Worm (Caenorhabditis elegans) whole organism, L1 larva: ENCODE measurements around the gene hmg-4.

Source experiments
- C16A3.4 ChIP-seq: fragments of 150-350 bp; optimal IDR thresholded peaks from 2 replicates; lab custom pipeline; 2014; ENCODE audit warnings: missing biosample characterization, missing genetic modification characterization
- C34B4.2 ChIP-seq: sonication (generic microtip); optimal IDR thresholded peaks from 2 replicates; lab custom pipeline; 2017; ENCODE audit warnings: mild to moderate bottlenecking, missing genetic modification characterization, missing compliant biosample characterization
- Y116A8C.19 ChIP-seq: sonication (generic microtip); optimal IDR thresholded peaks from 2 replicates; lab custom pipeline; 2016; ENCODE audit warnings: missing compliant biosample characterization, missing genetic modification characterization, borderline replicate concordance
- ceh-82 ChIP-seq, 3 experiments: fragments of 150-350 bp in 1 of 3; sonication (generic microtip) in 2 of 3; optimal IDR thresholded peaks; 2 replicates each; lab custom pipeline; 2014 to 2017; ENCODE audit warnings: missing biosample characterization in 3 of 3, missing genetic modification characterization in 3 of 3
- ceh-88 ChIP-seq: fragments of 200-800 bp; sonication (Bioruptor generic); IDR thresholded peaks from 2 replicates; pipeline ENCODE4 v1.3.6; 2022; ENCODE audit warnings: missing genetic modification characterization, missing compliant biosample characterization
- ces-1 ChIP-seq: fragments of 150-350 bp; optimal IDR thresholded peaks from 2 replicates; lab custom pipeline; 2014; ENCODE audit warnings: missing biosample characterization, missing genetic modification reagents, missing genetic modification characterization
- efl-3 ChIP-seq: fragments of 200-800 bp; sonication (Bioruptor generic); optimal IDR thresholded peaks from 2 replicates; lab custom pipeline; 2018; ENCODE audit warnings: mild to moderate bottlenecking, missing genetic modification characterization, missing compliant biosample characterization
- egl-13 ChIP-seq: sonication (generic microtip); optimal IDR thresholded peaks from 2 replicates; lab custom pipeline; 2016; ENCODE audit warnings: missing genotype, missing genetic modification reagents, missing genetic modification characterization, missing compliant biosample characterization
- ets-5 ChIP-seq: fragments of 200-800 bp; sonication (Bioruptor generic); IDR thresholded peaks from 2 replicates; pipeline ENCODE4 v1.3.6; 2022; ENCODE audit warnings: missing genetic modification characterization, missing compliant biosample characterization
- fkh-10 ChIP-seq: sonication (generic microtip); optimal IDR thresholded peaks from 2 replicates; lab custom pipeline; 2017; ENCODE audit warnings: missing biosample characterization, missing genetic modification reagents, missing genetic modification characterization
- fkh-4 ChIP-seq: sonication (generic microtip); optimal IDR thresholded peaks from 2 replicates; lab custom pipeline; 2016; ENCODE audit warnings: missing compliant biosample characterization, missing genetic modification characterization, borderline replicate concordance
- hpl-2 ChIP-seq: fragments of 150-350 bp; optimal IDR thresholded peaks from 2 replicates; lab custom pipeline; 2014; ENCODE audit warnings: missing biosample characterization, missing genetic modification reagents, missing genetic modification characterization
- isw-1 ChIP-seq: fragments of 200-800 bp; sonication (Bioruptor generic); IDR thresholded peaks from 2 replicates; pipeline ENCODE4 v1.3.6; 2022; ENCODE audit warnings: missing genetic modification characterization, missing compliant biosample characterization
- lin-15B ChIP-seq: fragments of 150-350 bp; sonication (generic microtip); optimal IDR thresholded peaks from 3 replicates; lab custom pipeline; 2014; ENCODE audit warnings: missing biosample characterization, missing genetic modification characterization
- lir-3 ChIP-seq: sonication (generic microtip); optimal IDR thresholded peaks from 2 replicates; lab custom pipeline; 2016; ENCODE audit warnings: mild to moderate bottlenecking, missing genetic modification characterization, moderate library complexity, missing compliant biosample characterization; ENCODE audit not compliant: poor library complexity
- mab-9 ChIP-seq: fragments of 200-800 bp; sonication (Bioruptor generic); IDR thresholded peaks from 2 replicates; pipeline ENCODE4 v1.3.6; 2022; ENCODE audit warnings: missing genetic modification reagents, missing genetic modification characterization, missing compliant biosample characterization
- mdl-1 ChIP-seq, 2 experiments: fragments of 150-350 bp; optimal IDR thresholded peaks; 2 replicates each; lab custom pipeline; 2014 to 2017; ENCODE audit warnings: missing biosample characterization in 2 of 2, missing genetic modification characterization in 2 of 2, inconsistent platforms in 1 of 2
- nhr-11 ChIP-seq: fragments of 150-350 bp; optimal IDR thresholded peaks from 2 replicates; lab custom pipeline; 2014; ENCODE audit warnings: missing biosample characterization, missing genetic modification characterization
- nhr-12 ChIP-seq: sonication (generic microtip); optimal IDR thresholded peaks from 2 replicates; lab custom pipeline; 2017; ENCODE audit warnings: missing biosample characterization, missing genetic modification characterization
- nhr-19 ChIP-seq: fragments of 200-800 bp; sonication (Bioruptor generic); conservative IDR thresholded peaks from 2 replicates; pipeline ENCODE4 v1.3.6; 2022; ENCODE audit warnings: missing genetic modification characterization, missing compliant biosample characterization
- nhr-237 ChIP-seq: fragments of 150-350 bp; optimal IDR thresholded peaks from 2 replicates; lab custom pipeline; 2014; ENCODE audit warnings: missing biosample characterization, missing genetic modification characterization
- nhr-28 ChIP-seq: fragments of 150-350 bp; optimal IDR thresholded peaks from 2 replicates; lab custom pipeline; 2014; ENCODE audit warnings: missing biosample characterization, missing genetic modification characterization
- nhr-71 ChIP-seq: sonication (generic microtip); optimal IDR thresholded peaks from 2 replicates; lab custom pipeline; 2016; ENCODE audit warnings: mild to moderate bottlenecking, missing genetic modification characterization, moderate library complexity, missing compliant biosample characterization
- nhr-84 ChIP-seq: sonication (generic microtip); optimal IDR thresholded peaks from 2 replicates; lab custom pipeline; 2017; ENCODE audit warnings: missing biosample characterization, missing genetic modification characterization
- nhr-85 ChIP-seq: sonication (generic microtip); peaks from one replicate; lab custom pipeline; 2016; ENCODE audit warnings: missing genetic modification characterization, inconsistent platforms, missing compliant biosample characterization
- nhr-90 ChIP-seq: sonication (generic microtip); optimal IDR thresholded peaks from 2 replicates; lab custom pipeline; 2016; ENCODE audit warnings: mild to moderate bottlenecking, missing genetic modification characterization, missing compliant biosample characterization; ENCODE audit not compliant: poor library complexity
- pax-3 ChIP-seq: fragments of 200-800 bp; sonication (Bioruptor generic); optimal IDR thresholded peaks from 2 replicates; lab custom pipeline; 2018; ENCODE audit warnings: mild to moderate bottlenecking, missing genetic modification characterization, moderate library complexity, missing compliant biosample characterization
- pqm-1 ChIP-seq: sonication (generic microtip); optimal IDR thresholded peaks from 3 replicates; lab custom pipeline; 2017; ENCODE audit warnings: missing biosample characterization, missing genetic modification characterization
- rnt-1 ChIP-seq: sonication (generic microtip); optimal IDR thresholded peaks from 2 replicates; lab custom pipeline; 2016; ENCODE audit warnings: mild to moderate bottlenecking, missing genetic modification characterization, moderate library complexity, missing compliant biosample characterization
- skn-1 ChIP-seq: fragments of 150-350 bp; optimal IDR thresholded peaks from 2 replicates; lab custom pipeline; 2014; ENCODE audit warnings: missing biosample characterization, missing genetic modification characterization
- snpc-4 ChIP-seq: fragments of 150-350 bp; optimal IDR thresholded peaks from 2 replicates; lab custom pipeline; 2014; ENCODE audit warnings: missing biosample characterization, missing genetic modification characterization
- snu-23 ChIP-seq: sonication (generic microtip); optimal IDR thresholded peaks from 2 replicates; lab custom pipeline; 2016; ENCODE audit warnings: missing genetic modification characterization, missing compliant biosample characterization
- sox-4 ChIP-seq: sonication (generic microtip); optimal IDR thresholded peaks from 2 replicates; lab custom pipeline; 2016; ENCODE audit warnings: missing genetic modification characterization, missing compliant biosample characterization
- sptf-1 ChIP-seq: fragments of 150-350 bp; optimal IDR thresholded peaks from 2 replicates; lab custom pipeline; 2014; ENCODE audit warnings: missing biosample characterization, missing genetic modification characterization
- swsn-7 ChIP-seq: sonication (generic microtip); optimal IDR thresholded peaks from 2 replicates; lab custom pipeline; 2016; ENCODE audit warnings: missing genetic modification characterization, missing compliant biosample characterization
- tlp-1 ChIP-seq: fragments of 150-350 bp; optimal IDR thresholded peaks from 2 replicates; lab custom pipeline; 2014; ENCODE audit warnings: missing biosample characterization, missing genetic modification characterization
- unc-130 ChIP-seq: fragments of 150-350 bp; optimal IDR thresholded peaks from 2 replicates; lab custom pipeline; 2017; ENCODE audit warnings: missing biosample characterization, missing genetic modification characterization, inconsistent platforms
- unc-62 ChIP-seq: fragments of 150-350 bp; optimal IDR thresholded peaks from 2 replicates; lab custom pipeline; 2014; ENCODE audit warnings: missing biosample characterization, missing genetic modification reagents, missing genetic modification characterization
- unc-98 ChIP-seq: fragments of 200-800 bp; sonication (Bioruptor generic); IDR thresholded peaks from 2 replicates; pipeline ENCODE4 v1.3.6; 2022; ENCODE audit warnings: missing genetic modification characterization, missing compliant biosample characterization
- xbp-1 ChIP-seq: sonication (generic microtip); optimal IDR thresholded peaks from 2 replicates; lab custom pipeline; 2016; ENCODE audit warnings: missing genetic modification characterization, missing compliant biosample characterization
- ztf-4 ChIP-seq: fragments of 150-350 bp; optimal IDR thresholded peaks from 2 replicates; lab custom pipeline; 2014; ENCODE audit warnings: missing biosample characterization, missing genetic modification characterization

hmg-4 gene

ce11 chrIII:7387359-7387758, 6.0 kb upstream of the hmg-4 start (continued):
- TF ChIP-seq lin-15B (tag; lab: Kevin White, UChicago) (peak; percentile 28), unc-98 (GFP tag; lab: Robert Waterston, UW) (no peak), ztf-4 (tag; lab: Kevin White, UChicago) (no peak), snu-23 (peak; percentile 33), sptf-1 (tag; lab: Kevin White, UChicago) (no peak), ets-5 (GFP tag; lab: Robert Waterston, UW) (no peak), nhr-19 (GFP tag; lab: Robert Waterston, UW) (0 out of 2 replicates have a peak, but pooled peaks have one; percentile 10), rnt-1 (tag; lab: Kevin White, UChicago) (peak; percentile 16), mab-9 (GFP tag; lab: Robert Waterston, UW) (no peak), unc-130 (tag; lab: Kevin White, UChicago) (no peak), hpl-2 (GFP tag; lab: Kevin White, UChicago) (no peak), nhr-28 (no peak), pax-3 (tag; lab: Kevin White, UChicago) (no peak), nhr-71 (tag; lab: Kevin White, UChicago) (peak; percentile 46), Y116A8C.19 (tag; lab: Kevin White, UChicago) (no peak), unc-62 (no peak), fkh-10 (GFP tag; lab: Kevin White, UChicago) (peak; percentile 24), egl-13 (tag; lab: Kevin White, UChicago) (no peak), xbp-1 (tag; lab: Kevin White, UChicago) (peak; percentile 18), isw-1 (GFP tag; lab: Robert Waterston, UW) (no peak), pqm-1 (tag; lab: Kevin White, UChicago) (no peak), swsn-7 (peak; percentile 7)

ce11 chrIII:7385929-7386328, 4.5 kb upstream of the hmg-4 start, which contains the start of gene trd-1:
trd-1 (plus strand) TSS chrIII:7386229.
- no peak for TF ChIP-seq ceh-82 (tag; optimal IDR thresholded peaks at IDR 0.05; lab: Kevin White, UChicago)
- TF ChIP-seq nhr-12 (tag; lab: Kevin White, UChicago): no peak
- TF ChIP-seq sox-4 (tag; lab: Kevin White, UChicago): no peak
- no peak for TF ChIP-seq nhr-19 (GFP tag; lab: Robert Waterston, UW)
- no peak for TF ChIP-seq swsn-7
- TF ChIP-seq Y116A8C.19 (tag; lab: Kevin White, UChicago): no peak
- TF ChIP-seq skn-1 (tag; lab: Kevin White, UChicago): no peak
- no peak for TF ChIP-seq nhr-237
- no peak for TF ChIP-seq unc-98 (GFP tag; lab: Robert Waterston, UW)
- no peak for TF ChIP-seq mdl-1 (tag; optimal IDR thresholded peaks at IDR 0.05; lab: Kevin White, UChicago)
- TF ChIP-seq, all 84 proteins: peak for 0

ce11 chrIII:7383733-7384132, 2.3 kb upstream of the hmg-4 start, which contains the start of gene tbp-1:
tbp-1 (plus strand) TSS chrIII:7384033.
- no peak for TF ChIP-seq nhr-11 (tag; lab: Kevin White, UChicago)
- no peak for TF ChIP-seq ces-1 (GFP tag; lab: Kevin White, UChicago)
- no peak for TF ChIP-seq ceh-88 (GFP tag; lab: Robert Waterston, UW)
- no peak for TF ChIP-seq fkh-4
- no peak for TF ChIP-seq nhr-84 (tag; lab: Kevin White, UChicago)
- TF ChIP-seq nhr-90: no peak
- TF ChIP-seq C16A3.4 (tag; lab: Kevin White, UChicago): no peak
- no peak for TF ChIP-seq ets-5 (GFP tag; lab: Robert Waterston, UW)
- no peak for TF ChIP-seq egl-13 (tag; lab: Kevin White, UChicago)
- TF ChIP-seq nhr-71 (tag; lab: Kevin White, UChicago): no peak
- no peak for TF ChIP-seq tlp-1 (tag; lab: Kevin White, UChicago)
- no peak for TF ChIP-seq unc-130 (tag; lab: Kevin White, UChicago)
- TF ChIP-seq C34B4.2 (tag; lab: Kevin White, UChicago): no peak
- no peak for TF ChIP-seq efl-3
- TF ChIP-seq snpc-4: no peak
- TF ChIP-seq snu-23: no peak
- TF ChIP-seq lir-3 (tag; lab: Kevin White, UChicago): no peak
- no peak for TF ChIP-seq nhr-85 (tag; lab: Kevin White, UChicago)
